Worm (Caenorhabditis elegans): ENCODE data around the gene H05C05.4.

The H05C05.4 gene

DNA sequence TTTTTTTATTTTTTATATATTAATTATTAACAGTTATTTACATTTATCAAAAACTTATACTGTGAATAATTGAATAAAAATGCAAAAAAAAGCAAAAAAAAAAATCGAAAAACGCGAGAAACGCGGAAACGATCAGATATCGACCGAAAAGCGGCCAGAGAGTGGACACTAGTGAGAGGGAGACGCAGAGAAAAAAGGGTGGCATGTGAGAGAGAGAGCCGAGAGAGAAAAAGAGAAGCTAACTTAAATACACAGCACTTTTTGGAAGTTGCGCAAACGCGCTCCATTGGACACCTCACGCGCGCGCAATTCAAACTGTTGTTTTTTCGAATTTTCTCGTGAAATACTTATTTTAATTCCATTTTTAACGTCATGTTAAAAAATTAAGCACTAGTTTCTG is 20.5 kb upstream of the H05C05.4 start (continued):
- peak; percentile 42 for TF ChIP-seq skn-1 (tag; optimal IDR thresholded peaks at IDR 0.05)
- peak; percentile 87 for TF ChIP-seq tbx-2 (tag; optimal IDR thresholded peaks at IDR 0.05)
- no peak for TF ChIP-seq elt-2 (tag; optimal IDR thresholded peaks at IDR 0.05)
- peak; percentile 83 for TF ChIP-seq mep-1 (tag; optimal IDR thresholded peaks at IDR 0.05)
- no peak for TF ChIP-seq ets-5 (GFP tag; IDR thresholded peaks at IDR 0.05)
- TF ChIP-seq efl-1 (optimal IDR thresholded peaks at IDR 0.05), result peak; percentile 83 to 95
- peak; percentile 93 to 99 for TF ChIP-seq efl-1 (GFP tag; optimal IDR thresholded peaks at IDR 0.05 in 1 of 2)
- TF ChIP-seq ama-1 (optimal IDR thresholded peaks at IDR 0.05), result no peak
- TF ChIP-seq nhr-28 (tag; optimal IDR thresholded peaks at IDR 0.05), result no peak
- TF ChIP-seq grh-1 (GFP tag; IDR thresholded peaks at IDR 0.05), result peak; percentile 73
- peak; percentile 52 to 83 (median 74) for TF ChIP-seq ceh-82 (tag; optimal IDR thresholded peaks at IDR 0.05)
- peak; percentile 69 for TF ChIP-seq unc-130 (tag; optimal IDR thresholded peaks at IDR 0.05)
- TF ChIP-seq hlh-4 (tag; optimal IDR thresholded peaks at IDR 0.05), result no peak
- peak; percentile 40 for TF ChIP-seq aly-2 (tag; optimal IDR thresholded peaks at IDR 0.05)
- TF ChIP-seq unc-86 (tag; optimal IDR thresholded peaks at IDR 0.05), result peak; percentile 85
- peak; percentile 90 for TF ChIP-seq rnt-1 (tag; optimal IDR thresholded peaks at IDR 0.05)
- peak; percentile 50 for TF ChIP-seq zip-4 (GFP tag; optimal IDR thresholded peaks at IDR 0.05)

DNA sequence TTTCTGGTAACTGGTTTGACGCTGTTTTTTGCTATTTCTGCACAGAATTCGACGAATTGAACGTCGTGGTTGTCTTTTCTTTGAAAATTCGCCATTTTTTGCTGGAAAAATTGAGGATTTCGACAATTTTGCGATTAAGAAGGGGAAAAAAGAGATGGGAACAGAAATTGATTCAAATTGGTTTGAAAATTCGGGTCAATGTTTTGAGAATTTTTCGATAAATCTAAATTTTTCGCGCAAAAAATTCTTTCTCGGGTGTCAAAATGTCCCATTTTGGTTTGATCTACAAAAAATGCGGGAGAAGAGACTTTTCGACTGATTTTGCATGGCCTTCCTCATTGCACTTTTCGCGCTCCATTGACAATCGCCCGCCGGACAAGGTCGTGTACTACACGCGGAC is 19.5 kb upstream of the H05C05.4 start, which contains the start of gene H05C05.2:
Gene H05C05.2, minus strand, starts transcription at position 101 of the 400 bp plus-strand sequence.
- TF ChIP-seq vab-15 (tag; optimal IDR thresholded peaks at IDR 0.05) (no peak), skn-1 (tag; optimal IDR thresholded peaks at IDR 0.05) (no peak), dsc-1 (tag; optimal IDR thresholded peaks at IDR 0.05) (no peak), nhr-20 (tag; optimal IDR thresholded peaks at IDR 0.05) (no peak), efl-1 (optimal IDR thresholded peaks at IDR 0.05) (no peak), efl-1 (GFP tag; optimal IDR thresholded peaks at IDR 0.05 in 1 of 2) (no peak), nhr-19 (GFP tag; conservative IDR thresholded peaks at IDR 0.05) (no peak), irx-1 (tag; optimal IDR thresholded peaks at IDR 0.05) (no peak), swsn-7 (tag; optimal IDR thresholded peaks at IDR 0.05) (no peak), tlp-1 (tag; optimal IDR thresholded peaks at IDR 0.05) (no peak), efl-3 (GFP tag; optimal IDR thresholded peaks at IDR 0.05) (no peak), egl-13 (tag; optimal IDR thresholded peaks at IDR 0.05) (no peak), pax-3 (tag; optimal IDR thresholded peaks at IDR 0.05) (no peak), lir-3 (tag; optimal IDR thresholded peaks at IDR 0.05; ENCODE audit: poor library complexity) (no peak)

- TF ChIP-seq hpl-2 (GFP tag; optimal IDR thresholded peaks at IDR 0.05), result no peak
- TF ChIP-seq unc-130 (tag; optimal IDR thresholded peaks at IDR 0.05), result no peak
- no peak for TF ChIP-seq fkh-4 (tag; optimal IDR thresholded peaks at IDR 0.05; ENCODE audit: borderline replicate concordance)
- TF ChIP-seq nhr-85 (tag), result no peak
- TF ChIP-seq ceh-88 (GFP tag; IDR thresholded peaks at IDR 0.05), result no peak
- TF ChIP-seq nhr-84 (tag; optimal IDR thresholded peaks at IDR 0.05), result no peak
- no peak for TF ChIP-seq grh-1 (GFP tag; IDR thresholded peaks at IDR 0.05)
- no peak for TF ChIP-seq lin-39 (tag; optimal IDR thresholded peaks at IDR 0.05)
- no peak for TF ChIP-seq F16B12.6 (tag; optimal IDR thresholded peaks at IDR 0.05)
- TF ChIP-seq lin-14 (GFP tag; optimal IDR thresholded peaks at IDR 0.05), result no peak
- TF ChIP-seq snu-23 (GFP tag; optimal IDR thresholded peaks at IDR 0.05), result no peak
- TF ChIP-seq fos-1 (tag; optimal IDR thresholded peaks at IDR 0.05), result no peak
- no peak for TF ChIP-seq swsn-7 (tag; optimal IDR thresholded peaks at IDR 0.05)
- TF ChIP-seq dpl-1 (GFP tag; optimal IDR thresholded peaks at IDR 0.05), result no peak
- no peak for TF ChIP-seq unc-62 (GFP tag; optimal IDR thresholded peaks at IDR 0.05)
- no peak for TF ChIP-seq sox-4 (tag; optimal IDR thresholded peaks at IDR 0.05)
- TF ChIP-seq lsy-2 (tag; optimal IDR thresholded peaks at IDR 0.05), result no peak
Measured at ce11 chrIII:2961840-2962239, 15.8 kb upstream of the H05C05.4 start.
